Fruit fly (Drosophila melanogaster) whole organism, embryonic: ENCODE measurements around the gene CG8814.
A peak's percentile ranks its signal among the peaks of the same experiment; 100 is the strongest.

Experiments
- Blimp-1 ChIP-seq: fragments of 200-800 bp; sonication (Bioruptor generic); optimal IDR thresholded peaks from 3 replicates; lab custom pipeline; 2018; ENCODE audit warnings: missing biosample characterization, missing genetic modification characterization, mild to moderate bottlenecking, moderate library complexity, missing genetic modification reagents
- BtbVII ChIP-seq: fragments of 200-800 bp; sonication (Bioruptor generic); optimal IDR thresholded peaks from 3 replicates; lab custom pipeline; 2017; ENCODE audit warnings: missing biosample characterization, mild to moderate bottlenecking, missing genetic modification characterization
- C15 ChIP-seq: fragments of 200-800 bp; sonication (Bioruptor generic); IDR thresholded peaks from 3 replicates; pipeline ENCODE4 v1.3.6; 2022; ENCODE audit warnings: missing biosample characterization, missing genetic modification characterization
- CG10462 ChIP-seq: fragments of 200-800 bp; sonication (Bioruptor generic); optimal IDR thresholded peaks from 2 replicates; lab custom pipeline; 2016; ENCODE audit warnings: missing biosample characterization, missing genetic modification characterization
- CG11398 ChIP-seq: fragments of 200-800 bp; sonication (Bioruptor generic); optimal IDR thresholded peaks from 2 replicates; lab custom pipeline; 2016; ENCODE audit warnings: missing biosample characterization, missing genetic modification characterization
- CG11456 ChIP-seq: fragments of 200-800 bp; sonication (Bioruptor generic); IDR thresholded peaks from 3 replicates; pipeline ENCODE4 v1.3.6; 2022; ENCODE audit warnings: missing biosample characterization, missing genetic modification characterization
- CG1832 ChIP-seq: fragments of 200-800 bp; sonication (Bioruptor generic); optimal IDR thresholded peaks from 2 replicates; lab custom pipeline; 2017; ENCODE audit warnings: missing biosample characterization, mild to moderate bottlenecking, missing genetic modification characterization, inconsistent platforms
- CG18599 ChIP-seq: fragments of 200-800 bp; sonication (Bioruptor generic); optimal IDR thresholded peaks from 3 replicates; lab custom pipeline; 2017; ENCODE audit warnings: missing biosample characterization, missing genetic modification characterization, mild to moderate bottlenecking, moderate library complexity, missing genetic modification reagents
- CG18619 ChIP-seq: fragments of 200-800 bp; sonication (Bioruptor generic); optimal IDR thresholded peaks from 3 replicates; lab custom pipeline; 2017; ENCODE audit warnings: missing biosample characterization, mild to moderate bottlenecking, missing genetic modification characterization
- CG18764 ChIP-seq: fragments of 200-800 bp; sonication (Bioruptor generic); optimal IDR thresholded peaks from 3 replicates; lab custom pipeline; 2016; ENCODE audit warnings: missing biosample characterization, missing genetic modification characterization
- CG32772 ChIP-seq: fragments of 200-800 bp; sonication (Bioruptor generic); IDR thresholded peaks from 2 replicates; pipeline ENCODE4 v1.3.6; 2022; ENCODE audit warnings: missing biosample characterization, missing genetic modification characterization
- CG4282 ChIP-seq: fragments of 200-800 bp; sonication (Bioruptor generic); optimal IDR thresholded peaks from 2 replicates; lab custom pipeline; 2016; ENCODE audit warnings: missing biosample characterization, missing genetic modification characterization
- CG6689 ChIP-seq: fragments of 200-800 bp; sonication (Bioruptor generic); IDR thresholded peaks from 2 replicates; pipeline ENCODE4 v1.3.6; 2022; ENCODE audit warnings: missing biosample characterization, missing genetic modification characterization
- CG7357 ChIP-seq: fragments of 200-800 bp; sonication (Bioruptor generic); IDR thresholded peaks from 3 replicates; pipeline ENCODE4 v1.3.6; 2022; ENCODE audit warnings: missing biosample characterization, missing genetic modification characterization
- CHES-1-like ChIP-seq: fragments of 200-800 bp; sonication (Bioruptor generic); optimal IDR thresholded peaks from 2 replicates; lab custom pipeline; 2016; ENCODE audit warnings: missing biosample characterization, missing genetic modification characterization
- Deaf1 ChIP-seq: fragments of 200-800 bp; optimal IDR thresholded peaks from 3 replicates; lab custom pipeline; 2019; ENCODE audit warnings: missing biosample characterization, mild to moderate bottlenecking, missing genetic modification characterization, moderate library complexity
- Drgx ChIP-seq: fragments of 200-800 bp; sonication (Bioruptor generic); IDR thresholded peaks from 2 replicates; pipeline ENCODE4 v1.3.6; 2022; ENCODE audit warnings: missing biosample characterization, missing genetic modification characterization
- ERR ChIP-seq: fragments of 200-800 bp; sonication (Bioruptor generic); optimal IDR thresholded peaks from 2 replicates; lab custom pipeline; 2016; ENCODE audit warnings: missing biosample characterization, missing genetic modification characterization
- Eip74EF ChIP-seq, 2 experiments: fragments of 200-800 bp in 1 of 2; fragments of >200 bp in 1 of 2; sonication (Bioruptor generic) in 1 of 2; optimal IDR thresholded peaks; 2 replicates each; lab custom pipeline; 2017 to 2019; ENCODE audit warnings: missing biosample characterization in 2 of 2, missing genetic modification characterization in 2 of 2, mild to moderate bottlenecking in 1 of 2, moderate library complexity in 1 of 2
- Gug ChIP-seq: fragments of 200-800 bp; sonication (Bioruptor generic); IDR thresholded peaks from 4 replicates; pipeline ENCODE4 v1.3.6; 2022; ENCODE audit warnings: missing biosample characterization, missing genetic modification characterization
- H15 ChIP-seq: fragments of 200-800 bp; sonication (Bioruptor generic); IDR thresholded peaks from 3 replicates; pipeline ENCODE4 v1.3.6; 2022; ENCODE audit warnings: missing biosample characterization, missing genetic modification characterization
- HLH3B ChIP-seq: fragments of 200-800 bp; sonication (Bioruptor generic); IDR thresholded peaks from 2 replicates; pipeline ENCODE4 v1.3.6; 2022; ENCODE audit warnings: missing biosample characterization, missing genetic modification characterization
- Hmr ChIP-seq: fragments of 200-800 bp; sonication (Bioruptor generic); optimal IDR thresholded peaks from 3 replicates; lab custom pipeline; 2017; ENCODE audit warnings: mild to moderate bottlenecking, missing biosample characterization, missing genetic modification reagents, missing genetic modification characterization
- Hr51 ChIP-seq, 2 experiments: fragments of 200-800 bp; sonication (Bioruptor generic); optimal IDR thresholded peaks; 2 replicates in 1 of 2; 3 replicates in 1 of 2; lab custom pipeline; 2016 to 2018; ENCODE audit warnings: missing biosample characterization in 2 of 2, missing genetic modification characterization in 2 of 2, mild to moderate bottlenecking in 1 of 2, moderate library complexity in 1 of 2
- Myb ChIP-seq: fragments of 200-800 bp; sonication (Bioruptor generic); optimal IDR thresholded peaks from 2 replicates; lab custom pipeline; 2016; ENCODE audit warnings: missing biosample characterization, missing genetic modification characterization
- Nf-YC ChIP-seq: fragments of 200-800 bp; optimal IDR thresholded peaks from 3 replicates; lab custom pipeline; 2019; ENCODE audit warnings: missing biosample characterization, mild to moderate bottlenecking, missing genetic modification characterization, moderate library complexity
- PHDP ChIP-seq: fragments of 200-800 bp; sonication (Bioruptor generic); optimal IDR thresholded peaks from 3 replicates; lab custom pipeline; 2018; ENCODE audit warnings: missing biosample characterization, mild to moderate bottlenecking, missing genetic modification characterization, moderate library complexity
- Rfx ChIP-seq: fragments of 200-800 bp; sonication (Bioruptor generic); IDR thresholded peaks from 2 replicates; pipeline ENCODE4 v1.3.6; 2022; ENCODE audit warnings: missing biosample characterization, missing genetic modification characterization
- Trl ChIP-seq, 3 experiments: fragments of >200 bp in 2 of 3; fragments of 200-800 bp in 1 of 3; sonication (Bioruptor generic) in 1 of 3; optimal IDR thresholded peaks; 2 replicates in 1 of 3; 3 replicates in 2 of 3; lab custom pipeline; 2016 to 2017; ENCODE audit warnings: missing biosample characterization in 1 of 3, missing genetic modification characterization in 1 of 3
- abd-A ChIP-seq: fragments of 200-800 bp; sonication (Bioruptor generic); optimal IDR thresholded peaks from 3 replicates; lab custom pipeline; 2019; ENCODE audit warnings: missing biosample characterization, mild to moderate bottlenecking, missing genetic modification characterization, moderate library complexity
- bsh ChIP-seq, 2 experiments: fragments of 200-800 bp; sonication (Bioruptor generic); optimal IDR thresholded peaks; 2 replicates each; lab custom pipeline; 2017 to 2018; ENCODE audit warnings: mild to moderate bottlenecking in 2 of 2, missing biosample characterization in 2 of 2, missing genetic modification characterization in 2 of 2, moderate library complexity in 1 of 2
- chinmo ChIP-seq: fragments of 200-800 bp; sonication (Bioruptor generic); IDR thresholded peaks from 4 replicates; pipeline ENCODE4 v1.3.6; 2022; ENCODE audit warnings: missing biosample characterization, missing genetic modification characterization; ENCODE audit not compliant: partially characterized antibody
- corto ChIP-seq: fragments of 200-800 bp; sonication (Bioruptor generic); optimal IDR thresholded peaks from 2 replicates; lab custom pipeline; 2016; ENCODE audit warnings: missing biosample characterization, mild to moderate bottlenecking, missing genetic modification characterization, moderate library complexity
- crol ChIP-seq: fragments of 200-800 bp; sonication (Bioruptor generic); IDR thresholded peaks from 2 replicates; pipeline ENCODE4 v1.3.6; 2022; ENCODE audit warnings: missing biosample characterization, missing genetic modification characterization
- crp ChIP-seq, 2 experiments: fragments of 200-800 bp; sonication (Bioruptor generic); optimal IDR thresholded peaks; 2 replicates in 1 of 2; 3 replicates in 1 of 2; lab custom pipeline; 2017; ENCODE audit warnings: missing biosample characterization in 2 of 2, missing genetic modification characterization in 2 of 2, mild to moderate bottlenecking in 1 of 2, moderate library complexity in 1 of 2
- dati ChIP-seq: fragments of 200-800 bp; sonication (Bioruptor generic); IDR thresholded peaks from 2 replicates; pipeline ENCODE4 v1.3.6; 2022; ENCODE audit warnings: missing biosample characterization, missing genetic modification characterization
- dysf ChIP-seq: fragments of 200-800 bp; sonication (Bioruptor generic); IDR thresholded peaks from 3 replicates; pipeline ENCODE4 v1.3.6; 2022; ENCODE audit warnings: missing biosample characterization, missing genetic modification characterization
- klu ChIP-seq: fragments of 200-800 bp; sonication (Bioruptor generic); IDR thresholded peaks from 2 replicates; pipeline ENCODE4 v1.3.6; 2022; ENCODE audit warnings: missing biosample characterization, missing genetic modification characterization
- lbe ChIP-seq: fragments of 200-800 bp; sonication (Bioruptor generic); optimal IDR thresholded peaks from 2 replicates; lab custom pipeline; 2016; ENCODE audit warnings: missing biosample characterization, mild to moderate bottlenecking, missing genetic modification characterization
- nom ChIP-seq: fragments of 200-800 bp; sonication (Bioruptor generic); optimal IDR thresholded peaks from 2 replicates; lab custom pipeline; 2017; ENCODE audit warnings: missing biosample characterization, missing genetic modification characterization, mild to moderate bottlenecking, moderate library complexity, missing genetic modification reagents
- pfk ChIP-seq: fragments of 200-800 bp; sonication (Bioruptor generic); optimal IDR thresholded peaks from 2 replicates; lab custom pipeline; 2018; ENCODE audit warnings: missing biosample characterization, mild to moderate bottlenecking, missing genetic modification characterization, moderate library complexity
- scrt ChIP-seq: fragments of 200-800 bp; sonication (Bioruptor generic); optimal IDR thresholded peaks from 2 replicates; lab custom pipeline; 2018; ENCODE audit warnings: missing biosample characterization, mild to moderate bottlenecking, missing genetic modification characterization, moderate library complexity
- slbo ChIP-seq: fragments of 200-800 bp; sonication (Bioruptor generic); IDR thresholded peaks from 2 replicates; pipeline ENCODE4 v1.3.6; 2022; ENCODE audit warnings: missing biosample characterization, missing genetic modification characterization
- sqz ChIP-seq: fragments of 200-800 bp; sonication (Bioruptor generic); optimal IDR thresholded peaks from 3 replicates; lab custom pipeline; 2018; ENCODE audit warnings: missing biosample characterization, mild to moderate bottlenecking, missing genetic modification characterization
- usp ChIP-seq: fragments of >200 bp; optimal IDR thresholded peaks from 2 replicates; lab custom pipeline; 2017; ENCODE audit warnings: missing biosample characterization, missing genetic modification characterization
- vnd ChIP-seq: fragments of 200-800 bp; sonication (Bioruptor generic); IDR thresholded peaks from 3 replicates; pipeline ENCODE4 v1.3.6; 2022; ENCODE audit warnings: missing biosample characterization, missing genetic modification characterization; ENCODE audit not compliant: partially characterized antibody
- zen2 ChIP-seq: fragments of 200-800 bp; sonication (Bioruptor generic); IDR thresholded peaks from 3 replicates; pipeline ENCODE4 v1.3.6; 2022; ENCODE audit warnings: missing biosample characterization, missing genetic modification characterization; ENCODE audit not compliant: partially characterized antibody

Gene CG8814

DNA sequence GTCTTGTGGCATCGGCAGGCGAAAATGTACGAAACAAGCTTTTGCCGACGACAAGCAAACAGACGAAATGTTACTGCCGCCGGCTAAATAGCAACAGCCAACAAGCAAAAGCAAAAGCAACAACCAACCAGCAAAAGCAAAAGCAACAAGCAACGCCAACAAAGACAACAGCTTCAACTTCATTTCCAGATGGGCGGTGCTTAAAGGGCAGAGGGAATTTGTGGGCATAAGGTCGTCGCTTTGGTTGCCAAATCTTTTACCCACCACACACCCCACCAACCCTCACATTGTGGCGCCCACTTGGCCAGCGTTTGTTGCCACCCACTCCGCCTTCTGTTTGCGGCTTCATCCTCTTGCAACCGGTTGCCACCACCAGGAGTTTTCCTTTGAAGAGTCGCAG, 36.3 kb downstream of the CG8814 start:
- TF ChIP-seq CG18764 (GFP tag; lab: Kevin White, UChicago) = no peak
- TF ChIP-seq dati (GFP tag; lab: Robert Waterston, UW) = no peak
- peak; percentile 76 for TF ChIP-seq scrt (GFP tag; lab: Kevin White, UChicago)
- TF ChIP-seq CHES-1-like (GFP tag; lab: Kevin White, UChicago) = no peak
- no peak for TF ChIP-seq slbo (GFP tag; lab: Robert Waterston, UW)
- TF ChIP-seq Deaf1 (tag; lab: Kevin White, UChicago) = peak; percentile 44
- peak; percentile 61 for TF ChIP-seq abd-A
- TF ChIP-seq Gug (GFP tag; lab: Robert Waterston, UW) = no peak
- TF ChIP-seq Eip74EF (GFP tag; optimal IDR thresholded peaks at IDR 0.05; lab: Kevin White, UChicago) = no peak
- peak in 1 of 2 experiments; percentile 1 for TF ChIP-seq Hr51 (GFP tag; optimal IDR thresholded peaks at IDR 0.05; lab: Kevin White, UChicago)
- TF ChIP-seq vnd (GFP tag; lab: Robert Waterston, UW) = no peak
- TF ChIP-seq C15 (GFP tag; lab: Robert Waterston, UW) = no peak
- 0 out of 4 replicates have a peak, but pooled peaks have one; percentile 37 for TF ChIP-seq chinmo
- TF ChIP-seq usp = no peak
- TF ChIP-seq CG11456 (GFP tag; lab: Robert Waterston, UW) = no peak
- no peak for TF ChIP-seq Nf-YC (tag; lab: Kevin White, UChicago)
- TF ChIP-seq CG7357 (GFP tag; lab: Robert Waterston, UW) = no peak
- TF ChIP-seq CG32772 (GFP tag; lab: Robert Waterston, UW) = no peak
- no peak for TF ChIP-seq CG6689 (GFP tag; lab: Robert Waterston, UW)
- no peak for TF ChIP-seq CG4282 (GFP tag; lab: Kevin White, UChicago)
- peak; percentile 7 for TF ChIP-seq CG18599
- TF ChIP-seq klu = no peak
- no peak for TF ChIP-seq dysf (GFP tag; lab: Robert Waterston, UW)
- TF ChIP-seq CG18619 = no peak
- no peak for TF ChIP-seq HLH3B (GFP tag; lab: Robert Waterston, UW)
- peak; percentile 68 for TF ChIP-seq crol
- no peak for TF ChIP-seq Myb (GFP tag; lab: Kevin White, UChicago)
- TF ChIP-seq H15 (GFP tag; lab: Robert Waterston, UW) = 0 out of 3 replicates have a peak, but pooled peaks have one; percentile 29
- TF ChIP-seq BtbVII (GFP tag; lab: Kevin White, UChicago) = no peak
- no peak for TF ChIP-seq CG10462 (GFP tag; lab: Kevin White, UChicago)
- no peak for TF ChIP-seq zen2 (GFP tag; lab: Robert Waterston, UW)
- no peak for TF ChIP-seq ERR
- TF ChIP-seq Blimp-1 = no peak

DNA sequence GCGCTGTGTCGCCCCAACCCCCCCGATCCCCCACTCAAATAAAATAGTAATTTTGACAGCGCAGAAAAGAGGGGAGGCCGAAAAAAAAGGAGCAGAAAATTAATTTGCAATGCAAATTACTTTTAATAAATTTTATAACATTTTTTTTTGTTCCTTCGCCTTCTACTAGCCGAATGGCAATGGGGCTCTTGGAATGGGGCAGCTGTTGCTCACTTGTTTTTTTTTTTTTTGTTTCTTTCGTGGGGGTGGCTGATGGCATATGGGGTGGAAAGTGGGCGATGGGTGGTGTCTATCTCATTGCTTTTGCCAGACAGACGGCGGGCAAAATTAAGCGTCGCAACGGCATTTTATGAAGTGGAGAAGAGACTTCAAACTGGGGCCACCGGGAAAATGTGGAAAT, 46.0 kb downstream of the CG8814 start:
- TF ChIP-seq CG11398 (GFP tag; lab: Kevin White, UChicago) (no peak), abd-A (peak; percentile 66), scrt (GFP tag; lab: Kevin White, UChicago) (peak; percentile 87), sqz (GFP tag; lab: Kevin White, UChicago) (peak; percentile 23), Rfx (GFP tag; lab: Robert Waterston, UW) (0 out of 2 replicates have a peak, but pooled peaks have one; percentile 11)

- TF ChIP-seq Drgx (GFP tag; lab: Robert Waterston, UW) (peak; percentile 96), bsh (GFP tag; optimal IDR thresholded peaks at IDR 0.05; lab: Kevin White, UChicago) (peak in 1 of 2 experiments; percentile 98), nom (GFP tag; lab: Kevin White, UChicago) (peak; percentile 99), Rfx (GFP tag; lab: Robert Waterston, UW) (peak; percentile 19; the same call in 1 of the 2 replicates), CG1832 (GFP tag; lab: Kevin White, UChicago) (no peak), corto (GFP tag; lab: Kevin White, UChicago) (peak; percentile 52), Hmr (GFP tag; lab: Kevin White, UChicago) (peak; percentile 11), Trl (optimal IDR thresholded peaks at IDR 0.05; lab: Kevin White, UChicago) (peak in 1 of 2 experiments; percentile 62), Trl (GFP tag; optimal IDR thresholded peaks at IDR 0.05; lab: Kevin White, UChicago) (no peak), crp (GFP tag; optimal IDR thresholded peaks at IDR 0.05; lab: Kevin White, UChicago) (no peak), PHDP (tag; lab: Kevin White, UChicago) (peak; percentile 27), lbe (GFP tag; lab: Kevin White, UChicago) (peak; percentile 57), pfk (GFP tag; lab: Kevin White, UChicago) (no peak)
Observed at dm6 chr2L:2924266-2924801, 49.6 kb downstream of the CG8814 start.
